Worm (Caenorhabditis elegans) whole organism, late embryonic: ENCODE measurements around the gene K07H8.8.

ENCODE experiments used
- C38D4.7 ChIP-seq: fragments of 200-800 bp; sonication (Bioruptor generic); optimal IDR thresholded peaks from 2 replicates; lab custom pipeline; 2018; ENCODE audit warnings: mild to moderate bottlenecking, missing genetic modification characterization, moderate library complexity, missing compliant biosample characterization
- F13H6.1 ChIP-seq: sonication (generic microtip); optimal IDR thresholded peaks from 2 replicates; lab custom pipeline; 2016; ENCODE audit warnings: missing genetic modification characterization, missing compliant biosample characterization
- K02D7.2 ChIP-seq: sonication (generic microtip); optimal IDR thresholded peaks from 2 replicates; lab custom pipeline; 2017; ENCODE audit warnings: mild to moderate bottlenecking, missing genetic modification characterization, missing compliant biosample characterization
- Y22D7AL.16 ChIP-seq: sonication (generic microtip); optimal IDR thresholded peaks from 2 replicates; lab custom pipeline; 2016; ENCODE audit warnings: missing genetic modification characterization, missing compliant biosample characterization
- ama-1 ChIP-seq: fragments of 150-350 bp; optimal IDR thresholded peaks from 2 replicates; lab custom pipeline; 2014
- ceh-18 ChIP-seq: sonication (generic microtip); optimal IDR thresholded peaks from 2 replicates; lab custom pipeline; 2016; ENCODE audit warnings: missing genetic modification characterization, missing compliant biosample characterization
- ceh-2 ChIP-seq: sonication (generic microtip); optimal IDR thresholded peaks from 2 replicates; lab custom pipeline; 2016; ENCODE audit warnings: missing genotype, missing genetic modification characterization, missing compliant biosample characterization
- ceh-22 ChIP-seq: sonication (generic microtip); optimal IDR thresholded peaks from 2 replicates; lab custom pipeline; 2017; ENCODE audit warnings: missing biosample characterization, missing genetic modification characterization
- ceh-31 ChIP-seq: sonication (generic microtip); optimal IDR thresholded peaks from 2 replicates; lab custom pipeline; 2016; ENCODE audit warnings: missing genetic modification characterization, missing compliant biosample characterization
- ceh-45 ChIP-seq: fragments of 200-800 bp; sonication (Bioruptor generic); IDR thresholded peaks from 2 replicates; pipeline ENCODE4 v1.3.6; 2022; ENCODE audit warnings: missing genetic modification reagents, missing genetic modification characterization, missing compliant biosample characterization
- ceh-6 ChIP-seq: fragments of 200-800 bp; sonication (Bioruptor generic); optimal IDR thresholded peaks from 2 replicates; lab custom pipeline; 2018; ENCODE audit warnings: mild to moderate bottlenecking, missing genetic modification characterization, missing compliant biosample characterization
- dmd-4 ChIP-seq: sonication (generic microtip); optimal IDR thresholded peaks from 2 replicates; lab custom pipeline; 2016; ENCODE audit warnings: borderline replicate concordance, missing genetic modification characterization, missing compliant biosample characterization
- ets-4 ChIP-seq: sonication (generic microtip); optimal IDR thresholded peaks from 2 replicates; lab custom pipeline; 2016; ENCODE audit warnings: missing genetic modification characterization, missing compliant biosample characterization
- eyg-1 ChIP-seq: sonication (generic microtip); optimal IDR thresholded peaks from 2 replicates; lab custom pipeline; 2016; ENCODE audit warnings: missing genotype, missing genetic modification characterization, missing compliant biosample characterization
- fkh-10 ChIP-seq: fragments of 150-350 bp; optimal IDR thresholded peaks from 2 replicates; lab custom pipeline; 2014; ENCODE audit warnings: missing biosample characterization, missing genetic modification reagents, missing genetic modification characterization
- fkh-6 ChIP-seq: sonication (generic microtip); optimal IDR thresholded peaks from 2 replicates; lab custom pipeline; 2016; ENCODE audit warnings: missing genetic modification characterization, missing compliant biosample characterization
- hlh-6 ChIP-seq: sonication (generic microtip); optimal IDR thresholded peaks from 2 replicates; lab custom pipeline; 2016; ENCODE audit warnings: missing genotype, missing genetic modification characterization, missing compliant biosample characterization
- hlh-8 ChIP-seq: sonication (generic microtip); optimal IDR thresholded peaks from 2 replicates; lab custom pipeline; 2016; ENCODE audit warnings: missing genotype, missing genetic modification characterization, missing compliant biosample characterization
- lim-6 ChIP-seq: sonication (generic microtip); optimal IDR thresholded peaks from 2 replicates; lab custom pipeline; 2016; ENCODE audit warnings: missing genetic modification characterization, missing compliant biosample characterization
- lin-11 ChIP-seq: fragments of 200-800 bp; sonication (Bioruptor generic); optimal IDR thresholded peaks from 2 replicates; lab custom pipeline; 2018; ENCODE audit warnings: mild to moderate bottlenecking, missing genetic modification characterization, missing compliant biosample characterization
- nhr-11 ChIP-seq: fragments of 150-350 bp; optimal IDR thresholded peaks from 2 replicates; lab custom pipeline; 2014; ENCODE audit warnings: missing biosample characterization, missing genetic modification characterization
- nhr-232 ChIP-seq: sonication (generic microtip); optimal IDR thresholded peaks from 2 replicates; lab custom pipeline; 2016; ENCODE audit warnings: missing genetic modification characterization, missing compliant biosample characterization
- odd-2 ChIP-seq: sonication (generic microtip); optimal IDR thresholded peaks from 2 replicates; lab custom pipeline; 2017; ENCODE audit warnings: antibody characterized with exemption, mild to moderate bottlenecking, missing genetic modification characterization, missing compliant biosample characterization
- pag-3 ChIP-seq: sonication (generic microtip); optimal IDR thresholded peaks from 2 replicates; lab custom pipeline; 2016; ENCODE audit warnings: missing compliant biosample characterization, missing genetic modification characterization, borderline replicate concordance
- pat-9 ChIP-seq: fragments of 200-800 bp; sonication (Bioruptor generic); optimal IDR thresholded peaks from 2 replicates; lab custom pipeline; 2018; ENCODE audit warnings: mild to moderate bottlenecking, missing genetic modification characterization, moderate library complexity, missing compliant biosample characterization
- pax-1 ChIP-seq: fragments of 150-350 bp; optimal IDR thresholded peaks from 2 replicates; lab custom pipeline; 2014; ENCODE audit warnings: missing biosample characterization, missing genetic modification characterization
- pqm-1 ChIP-seq: sonication (generic microtip); optimal IDR thresholded peaks from 2 replicates; lab custom pipeline; 2016; ENCODE audit warnings: missing genetic modification characterization, missing compliant biosample characterization
- sox-4 ChIP-seq: sonication (generic microtip); optimal IDR thresholded peaks from 2 replicates; lab custom pipeline; 2017; ENCODE audit warnings: mild to moderate bottlenecking, missing genetic modification characterization, inconsistent platforms, missing compliant biosample characterization
- syd-9 ChIP-seq: sonication (generic microtip); optimal IDR thresholded peaks from 2 replicates; lab custom pipeline; 2016; ENCODE audit warnings: mild to moderate bottlenecking, missing genetic modification characterization, moderate library complexity, missing compliant biosample characterization
- ttx-3 ChIP-seq: sonication (generic microtip); optimal IDR thresholded peaks from 2 replicates; lab custom pipeline; 2016; ENCODE audit warnings: missing genetic modification reagents, missing genetic modification characterization, missing compliant biosample characterization
- unc-42 ChIP-seq: sonication (generic microtip); optimal IDR thresholded peaks from 2 replicates; lab custom pipeline; 2016; ENCODE audit warnings: missing genotype, missing genetic modification characterization, missing compliant biosample characterization
- unc-55 ChIP-seq: sonication (generic microtip); optimal IDR thresholded peaks from 2 replicates; lab custom pipeline; 2017; ENCODE audit warnings: missing biosample characterization, missing genetic modification reagents, missing genetic modification characterization
- unc-86 ChIP-seq: sonication (generic microtip); optimal IDR thresholded peaks from 2 replicates; lab custom pipeline; 2016; ENCODE audit warnings: missing genetic modification characterization, missing compliant biosample characterization
- ztf-16 ChIP-seq: sonication (generic microtip); optimal IDR thresholded peaks from 2 replicates; lab custom pipeline; 2017; ENCODE audit warnings: missing genetic modification characterization, missing compliant biosample characterization

The K07H8.8 gene

DNA sequence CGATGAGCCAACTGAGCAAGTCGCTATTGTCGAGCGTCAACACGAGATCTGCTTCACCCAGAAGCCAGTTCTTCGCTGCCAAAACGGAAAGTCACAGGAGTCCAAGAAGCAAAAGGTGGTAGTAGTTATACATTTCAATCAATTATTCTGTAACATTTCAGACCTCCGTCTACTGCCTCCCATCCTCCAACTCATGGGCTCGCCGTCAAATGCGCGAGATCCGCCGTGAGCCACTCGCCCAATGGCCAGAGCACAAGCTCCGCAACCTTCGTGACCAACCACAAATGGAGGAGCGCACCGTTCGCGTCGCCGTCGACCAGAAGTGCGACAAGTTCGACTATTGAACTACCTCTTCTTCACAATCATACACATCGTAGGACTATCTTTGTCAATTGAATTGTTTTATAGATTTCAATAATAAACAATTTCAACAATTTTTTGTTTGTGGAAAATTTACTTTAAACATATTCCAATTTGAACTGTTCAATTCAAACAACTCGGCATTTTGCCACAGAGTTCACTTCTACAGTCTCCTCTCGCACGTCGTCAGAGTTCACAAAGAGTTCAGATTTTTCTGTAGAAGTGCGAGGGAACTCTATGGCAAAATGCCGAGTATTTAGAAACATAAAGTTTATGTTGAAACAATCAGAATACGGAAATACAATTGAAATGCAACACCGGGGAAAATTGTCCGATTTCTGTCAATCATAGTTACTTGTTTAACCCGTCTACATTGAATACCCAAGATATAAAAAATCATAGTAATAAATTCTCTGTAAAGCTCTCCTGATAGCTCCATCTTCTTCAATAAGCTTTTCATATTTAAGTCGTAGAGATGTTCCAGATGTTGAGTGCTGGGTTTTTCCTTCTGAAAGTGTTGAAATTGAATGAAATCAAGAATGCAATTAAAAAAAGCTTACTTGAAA, 1.9 kb downstream of the K07H8.8 start:
- TF ChIP-seq ceh-6 (GFP tag; lab: Kevin White, UChicago) (no peak), unc-86 (tag; lab: Kevin White, UChicago) (no peak), nhr-11 (no peak), ztf-16 (tag; lab: Kevin White, UChicago) (no peak), ama-1 (lab: Kevin White, UChicago) (no peak)

DNA sequence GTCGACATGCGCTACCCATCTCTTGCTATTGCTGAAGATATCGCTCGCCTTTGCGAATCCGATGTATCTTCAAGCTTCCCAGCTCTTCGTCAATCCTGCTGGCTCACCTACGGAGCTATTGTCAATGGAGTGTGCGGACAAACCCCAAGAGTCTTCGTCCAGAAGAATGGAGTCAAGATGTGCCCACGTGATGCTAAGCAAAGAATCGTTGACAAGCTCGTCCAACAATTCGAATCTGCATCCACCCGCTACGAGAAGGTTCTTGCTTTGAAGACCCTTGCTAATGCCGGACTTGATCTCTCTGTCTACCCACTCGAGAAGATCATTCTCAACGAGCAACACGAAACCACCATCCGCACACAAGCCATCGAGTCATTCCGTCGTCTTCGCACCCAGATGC, 5.5 kb downstream of the K07H8.8 start:
- TF ChIP-seq ceh-22: no peak
- TF ChIP-seq ceh-45 (GFP tag; lab: Robert Waterston, UW): no peak
- no peak for TF ChIP-seq C38D4.7 (GFP tag; lab: Kevin White, UChicago)
- TF ChIP-seq fkh-10 (GFP tag; lab: Kevin White, UChicago): no peak
- TF ChIP-seq ceh-6 (GFP tag; lab: Kevin White, UChicago): no peak
- TF ChIP-seq fkh-6 (tag; lab: Kevin White, UChicago): no peak
- TF ChIP-seq pqm-1: no peak
- TF ChIP-seq hlh-6: no peak

DNA sequence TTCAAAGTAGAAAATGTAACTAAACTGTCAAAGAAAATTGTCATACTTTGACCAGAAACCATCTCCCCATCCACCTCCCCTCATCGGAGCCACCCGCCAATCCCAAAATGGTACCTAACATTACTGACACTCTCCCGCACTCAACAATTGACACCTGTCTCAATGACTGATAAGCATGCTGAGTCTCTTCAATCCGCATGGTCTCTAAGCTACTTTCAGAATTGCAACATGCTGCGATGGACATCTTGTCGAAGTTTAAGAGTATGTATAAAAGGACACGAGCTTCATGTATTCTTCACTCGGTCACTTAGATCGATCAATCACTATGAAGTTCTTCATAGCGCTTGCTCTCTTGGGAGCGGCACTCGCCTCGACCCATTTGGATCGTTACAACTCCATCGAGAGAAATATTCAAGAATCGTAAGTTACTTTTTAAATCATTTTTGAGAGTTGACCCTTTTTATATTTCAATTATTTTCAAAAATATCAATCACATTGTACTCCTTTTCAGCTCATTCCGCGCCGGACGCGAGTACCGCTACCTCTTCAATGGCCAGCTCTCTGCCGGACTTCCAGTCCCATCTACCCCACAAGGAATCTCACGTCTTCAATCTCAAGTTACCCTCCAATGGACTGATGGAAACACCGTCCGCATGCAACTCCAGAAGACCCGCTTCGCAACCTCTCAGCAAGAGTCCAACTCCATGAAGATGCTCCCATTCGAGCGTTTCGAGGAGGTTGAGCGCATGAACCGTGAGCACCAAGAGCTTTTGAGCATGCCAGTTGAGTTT, 7.2 kb downstream of the K07H8.8 start, which contains the start of gene vit-6:
Gene vit-6 (plus strand): TSS at position 310 of the 791 bp plus-strand sequence.
- TF ChIP-seq unc-55: no peak
- no peak for TF ChIP-seq F13H6.1 (tag; lab: Kevin White, UChicago)
- TF ChIP-seq ets-4 (tag; lab: Kevin White, UChicago): no peak
- TF ChIP-seq dmd-4 (tag; lab: Kevin White, UChicago): no peak
- TF ChIP-seq unc-86 (tag; lab: Kevin White, UChicago): no peak
- no peak for TF ChIP-seq ceh-6 (GFP tag; lab: Kevin White, UChicago)
- no peak for TF ChIP-seq ceh-31 (tag; lab: Kevin White, UChicago)
- no peak for TF ChIP-seq ttx-3 (tag; lab: Kevin White, UChicago)
- no peak for TF ChIP-seq eyg-1 (tag; lab: Kevin White, UChicago)
- no peak for TF ChIP-seq syd-9
- no peak for TF ChIP-seq lin-11
- no peak for TF ChIP-seq lim-6
- TF ChIP-seq hlh-6: no peak
- no peak for TF ChIP-seq fkh-6 (tag; lab: Kevin White, UChicago)

DNA sequence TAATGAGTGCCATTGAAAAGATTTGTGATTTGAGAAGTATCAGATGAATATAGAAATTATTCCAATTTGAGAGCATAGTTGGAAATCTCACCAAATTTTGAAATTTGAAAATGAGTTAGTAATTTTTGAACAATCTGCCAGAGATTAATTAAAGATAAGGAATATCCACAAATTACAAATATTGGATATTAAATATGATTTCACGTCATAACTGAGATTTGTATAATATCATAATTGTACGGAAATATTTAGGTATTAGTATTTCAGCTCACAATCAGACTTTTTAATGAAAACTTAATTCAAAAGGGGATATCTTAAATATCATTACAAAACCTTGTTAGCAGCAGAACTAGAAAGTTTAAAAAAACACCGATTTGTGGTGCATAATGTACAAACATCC, 8.3 kb downstream of the K07H8.8 start, which contains the start of gene K07H8.7:
Gene K07H8.7 (minus strand): TSS at position 101 of the 400 bp plus-strand sequence.
- TF ChIP-seq pag-3 (tag; lab: Kevin White, UChicago): no peak
- TF ChIP-seq hlh-8: no peak
- no peak for TF ChIP-seq odd-2 (tag; lab: Kevin White, UChicago)
- TF ChIP-seq ceh-45 (GFP tag; lab: Robert Waterston, UW): no peak
- TF ChIP-seq unc-42 (tag; lab: Kevin White, UChicago): no peak
- no peak for TF ChIP-seq ets-4 (tag; lab: Kevin White, UChicago)
- TF ChIP-seq pat-9: no peak

DNA sequence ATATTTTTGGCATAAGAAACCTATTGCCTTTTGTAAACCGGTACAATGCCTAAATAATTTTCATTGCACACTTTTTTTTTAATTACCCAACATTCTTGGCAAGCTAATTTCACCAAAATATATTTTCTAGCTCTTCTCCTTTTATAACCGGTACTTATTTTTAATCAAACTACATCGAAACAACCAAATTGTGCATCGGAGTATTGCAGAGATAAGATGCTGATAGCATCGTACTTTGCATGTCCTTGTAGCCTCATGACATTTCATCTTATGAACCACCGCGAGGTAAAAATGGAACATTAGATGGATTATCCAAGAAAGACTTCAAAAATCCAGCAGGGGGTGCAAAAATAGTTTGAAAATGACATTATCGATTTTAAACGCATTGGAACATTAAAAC, 13.0 kb downstream of the K07H8.8 start:
- TF ChIP-seq dmd-4 (tag; lab: Kevin White, UChicago): no peak
- TF ChIP-seq ceh-18 (tag; lab: Kevin White, UChicago): no peak
- TF ChIP-seq unc-55: no peak
- no peak for TF ChIP-seq K02D7.2 (tag; lab: Kevin White, UChicago)
- TF ChIP-seq ets-4 (tag; lab: Kevin White, UChicago): no peak
- no peak for TF ChIP-seq ttx-3 (tag; lab: Kevin White, UChicago)
- TF ChIP-seq nhr-11: no peak
- no peak for TF ChIP-seq nhr-232 (tag; lab: Kevin White, UChicago)
- no peak for TF ChIP-seq ceh-22
- no peak for TF ChIP-seq ceh-2
- no peak for TF ChIP-seq sox-4
- no peak for TF ChIP-seq pax-1 (tag; lab: Kevin White, UChicago)
- TF ChIP-seq ama-1 (lab: Kevin White, UChicago): no peak
- no peak for TF ChIP-seq Y22D7AL.16
- no peak for TF ChIP-seq unc-42 (tag; lab: Kevin White, UChicago)
- TF ChIP-seq hlh-8: no peak
